Fruit fly (Drosophila melanogaster) whole organism, prepupa: ENCODE measurements around the gene Noa36.

Source experiments
- Blimp-1 ChIP-seq: fragments of 200-800 bp; sonication (Bioruptor generic); optimal IDR thresholded peaks from 3 replicates; lab custom pipeline; 2017; ENCODE audit warnings: missing biosample characterization, missing genetic modification characterization, mild to moderate bottlenecking, moderate library complexity, missing genetic modification reagents
- CG10631 ChIP-seq: fragments of 200-800 bp; sonication (Bioruptor generic); optimal IDR thresholded peaks from 2 replicates; lab custom pipeline; 2016; ENCODE audit warnings: missing biosample characterization, missing genetic modification characterization
- CG11762 ChIP-seq: fragments of 200-800 bp; sonication (Bioruptor generic); optimal IDR thresholded peaks from 3 replicates; lab custom pipeline; 2016; ENCODE audit warnings: missing biosample characterization, missing genetic modification characterization; ENCODE audit not compliant: insufficient read depth
- CG1621 ChIP-seq: fragments of 200-800 bp; sonication (Bioruptor generic); optimal IDR thresholded peaks from 3 replicates; lab custom pipeline; 2018; ENCODE audit warnings: missing biosample characterization, mild to moderate bottlenecking, missing genetic modification characterization
- CG3032 ChIP-seq: fragments of 200-800 bp; optimal IDR thresholded peaks from 2 replicates; lab custom pipeline; 2019; ENCODE audit warnings: missing biosample characterization, mild to moderate bottlenecking, missing genetic modification characterization, moderate library complexity
- CG31627 ChIP-seq: fragments of 200-800 bp; sonication (Bioruptor generic); optimal IDR thresholded peaks from 3 replicates; lab custom pipeline; 2016; ENCODE audit warnings: missing biosample characterization, missing genetic modification characterization
- CG32006 ChIP-seq: fragments of 200-800 bp; sonication (Bioruptor generic); optimal IDR thresholded peaks from 3 replicates; lab custom pipeline; 2017; ENCODE audit warnings: missing biosample characterization, mild to moderate bottlenecking, missing genetic modification characterization
- CG34406 ChIP-seq: fragments of 200-800 bp; sonication (Bioruptor generic); optimal IDR thresholded peaks from 3 replicates; lab custom pipeline; 2016; ENCODE audit warnings: missing biosample characterization, missing genetic modification characterization
- CG3919 ChIP-seq: fragments of 200-800 bp; sonication (Bioruptor generic); optimal IDR thresholded peaks from 3 replicates; lab custom pipeline; 2016; ENCODE audit warnings: missing biosample characterization, missing genetic modification characterization
- CG6163 ChIP-seq: fragments of 200-800 bp; sonication (Bioruptor generic); IDR thresholded peaks from 3 replicates; pipeline ENCODE4 v1.3.6; 2022; ENCODE audit warnings: missing biosample characterization, missing genetic modification characterization
- CG6276 ChIP-seq: fragments of 200-800 bp; sonication (Bioruptor generic); optimal IDR thresholded peaks from 2 replicates; lab custom pipeline; 2017; ENCODE audit warnings: missing biosample characterization, mild to moderate bottlenecking, missing genetic modification characterization
- CG6808 ChIP-seq: fragments of 200-800 bp; sonication (Bioruptor generic); optimal IDR thresholded peaks from 3 replicates; lab custom pipeline; 2017; ENCODE audit warnings: missing biosample characterization, missing genetic modification characterization, mild to moderate bottlenecking, moderate library complexity, missing genetic modification reagents
- CG8119 ChIP-seq: fragments of 200-800 bp; sonication (Bioruptor generic); IDR thresholded peaks from 3 replicates; pipeline ENCODE4 v1.3.6; 2022; ENCODE audit warnings: missing biosample characterization, missing genetic modification characterization
- CG8319 ChIP-seq: fragments of 200-800 bp; sonication (Bioruptor generic); optimal IDR thresholded peaks from 3 replicates; lab custom pipeline; 2016; ENCODE audit warnings: missing biosample characterization, missing genetic modification characterization
- CG8632 ChIP-seq: fragments of 200-800 bp; sonication (Bioruptor generic); optimal IDR thresholded peaks from 3 replicates; lab custom pipeline; 2016; ENCODE audit warnings: missing biosample characterization, missing genetic modification characterization
- Eip78C ChIP-seq: fragments of 200-800 bp; sonication (Bioruptor generic); peaks from one replicate; lab custom pipeline; 2016; ENCODE audit warnings: missing biosample characterization, missing genetic modification characterization
- Ets96B ChIP-seq: fragments of 200-800 bp; optimal IDR thresholded peaks from 2 replicates; lab custom pipeline; 2019; ENCODE audit warnings: missing biosample characterization, mild to moderate bottlenecking, missing genetic modification characterization, moderate library complexity
- Hr38 ChIP-seq: sonication (Bioruptor generic); optimal IDR thresholded peaks from 2 replicates; lab custom pipeline; 2016; ENCODE audit warnings: missing biosample characterization, missing genetic modification characterization
- Hr4 ChIP-seq: fragments of 200-800 bp; sonication (Bioruptor generic); optimal IDR thresholded peaks from 3 replicates; lab custom pipeline; 2016; ENCODE audit warnings: missing biosample characterization, missing genetic modification characterization
- Met ChIP-seq: fragments of 200-800 bp; sonication (Bioruptor generic); optimal IDR thresholded peaks from 3 replicates; lab custom pipeline; 2016; ENCODE audit warnings: missing biosample characterization, missing genetic modification characterization
- Sox102F ChIP-seq: fragments of 200-800 bp; sonication (Bioruptor generic); optimal IDR thresholded peaks from 2 replicates; lab custom pipeline; 2016; ENCODE audit warnings: missing biosample characterization, mild to moderate bottlenecking, missing genetic modification characterization
- Sox14 ChIP-seq: fragments of 200-800 bp; sonication (Bioruptor generic); optimal IDR thresholded peaks from 3 replicates; lab custom pipeline; 2016; ENCODE audit warnings: missing biosample characterization, missing genetic modification characterization
- Sox15 ChIP-seq: fragments of 200-800 bp; sonication (Bioruptor generic); optimal IDR thresholded peaks from 3 replicates; lab custom pipeline; 2016; ENCODE audit warnings: missing biosample characterization, missing genetic modification characterization
- achi ChIP-seq: fragments of 200-800 bp; sonication (Bioruptor generic); optimal IDR thresholded peaks from 3 replicates; lab custom pipeline; 2016; ENCODE audit warnings: missing biosample characterization, missing genetic modification characterization
- cyc ChIP-seq: fragments of 200-800 bp; sonication (Bioruptor generic); optimal IDR thresholded peaks from 3 replicates; lab custom pipeline; 2016; ENCODE audit warnings: missing biosample characterization, missing genetic modification characterization
- dac ChIP-seq: fragments of 200-800 bp; sonication (Bioruptor generic); optimal IDR thresholded peaks from 2 replicates; lab custom pipeline; 2017; ENCODE audit warnings: missing biosample characterization, mild to moderate bottlenecking, missing genetic modification characterization
- dsx ChIP-seq: fragments of 200-800 bp; optimal IDR thresholded peaks from 3 replicates; lab custom pipeline; 2019; ENCODE audit warnings: missing biosample characterization, mild to moderate bottlenecking, missing genetic modification characterization, moderate library complexity; ENCODE audit not compliant: poor library complexity, severe bottlenecking
- fd59A ChIP-seq: fragments of 200-800 bp; sonication (Bioruptor generic); optimal IDR thresholded peaks from 2 replicates; lab custom pipeline; 2017; ENCODE audit warnings: missing biosample characterization, mild to moderate bottlenecking, missing genetic modification characterization, missing genetic modification reagents
- fd85E ChIP-seq: fragments of 200-800 bp; sonication (Bioruptor generic); optimal IDR thresholded peaks from 3 replicates; lab custom pipeline; 2016; ENCODE audit warnings: missing biosample characterization, missing genetic modification characterization
- lz ChIP-seq: fragments of 200-800 bp; sonication (Bioruptor generic); optimal IDR thresholded peaks from 3 replicates; lab custom pipeline; 2016; ENCODE audit warnings: missing biosample characterization, missing genetic modification characterization
- net ChIP-seq: fragments of 200-800 bp; sonication (Bioruptor generic); optimal IDR thresholded peaks from 3 replicates; lab custom pipeline; 2016; ENCODE audit warnings: missing biosample characterization, missing genetic modification characterization
- pdm3 ChIP-seq: fragments of 200-800 bp; sonication (Bioruptor generic); optimal IDR thresholded peaks from 3 replicates; lab custom pipeline; 2016; ENCODE audit warnings: missing biosample characterization, missing genetic modification characterization
- spab ChIP-seq: fragments of 200-800 bp; sonication (Bioruptor generic); optimal IDR thresholded peaks from 2 replicates; lab custom pipeline; 2017; ENCODE audit warnings: missing biosample characterization, mild to moderate bottlenecking, missing genetic modification characterization, missing genetic modification reagents
- svp ChIP-seq: fragments of 200-800 bp; sonication (Bioruptor generic); peaks from one replicate; lab custom pipeline; 2016; ENCODE audit warnings: missing biosample characterization, missing genetic modification characterization
- topi ChIP-seq: fragments of 200-800 bp; sonication (Bioruptor generic); optimal IDR thresholded peaks from 3 replicates; lab custom pipeline; 2016; ENCODE audit warnings: missing biosample characterization, missing genetic modification characterization
- vri ChIP-seq: fragments of 200-800 bp; sonication (Bioruptor generic); optimal IDR thresholded peaks from 3 replicates; lab custom pipeline; 2016; ENCODE audit warnings: missing biosample characterization, mild to moderate bottlenecking, missing genetic modification characterization

The Noa36 gene

dm6 chr3R:28623564-28623963 is 24.5 kb upstream of the Noa36 start (continued):
- TF ChIP-seq fd85E (GFP tag; lab: Kevin White, UChicago) (no peak), dac (no peak), CG34406 (GFP tag; lab: Kevin White, UChicago) (peak; percentile 28), Sox102F (GFP tag; lab: Kevin White, UChicago) (peak; percentile 29), Hr38 (GFP tag; lab: Kevin White, UChicago) (no peak), cyc (peak; percentile 25), Blimp-1 (no peak), pdm3 (GFP tag; lab: Kevin White, UChicago) (peak; percentile 58)

dm6 chr3R:28623115-28623514 is 24.0 kb upstream of the Noa36 start:
- TF ChIP-seq CG6808 (GFP tag; lab: Kevin White, UChicago), result no peak
- no peak for TF ChIP-seq CG11762 (GFP tag; lab: Kevin White, UChicago)
- TF ChIP-seq CG10631, result no peak
- no peak for TF ChIP-seq svp (GFP tag; lab: Kevin White, UChicago)
- no peak for TF ChIP-seq CG6276
- no peak for TF ChIP-seq fd59A
- TF ChIP-seq Sox15 (GFP tag; lab: Kevin White, UChicago), result no peak
- no peak for TF ChIP-seq lz (GFP tag; lab: Kevin White, UChicago)
- TF ChIP-seq CG8632 (GFP tag; lab: Kevin White, UChicago), result no peak
- no peak for TF ChIP-seq Sox102F (GFP tag; lab: Kevin White, UChicago)
- TF ChIP-seq CG1621, result no peak
- no peak for TF ChIP-seq Blimp-1
- TF ChIP-seq CG34406 (GFP tag; lab: Kevin White, UChicago), result no peak
- TF ChIP-seq CG6163 (GFP tag; lab: Robert Waterston, UW), result no peak
- no peak for TF ChIP-seq vri (GFP tag; lab: Kevin White, UChicago)
- TF ChIP-seq CG3919, result no peak

dm6 chr3R:28620813-28621212 is 21.7 kb upstream of the Noa36 start:
- TF ChIP-seq CG8632 (GFP tag; lab: Kevin White, UChicago), result no peak
- TF ChIP-seq CG32006 (GFP tag; lab: Kevin White, UChicago), result peak; percentile 20
- 0 out of 3 replicates have a peak, but pooled peaks have one; percentile 14 for TF ChIP-seq CG8119 (GFP tag; lab: Robert Waterston, UW)
- TF ChIP-seq Eip78C (GFP tag; lab: Kevin White, UChicago), result peak; percentile 23

dm6 chr3R:28605835-28606234 is 6.7 kb upstream of the Noa36 start, which contains the start of gene CG9986:
TSS of gene CG9986 (plus strand) at chr3R:28606079.
- no peak for TF ChIP-seq Sox14
- TF ChIP-seq dsx (GFP tag; lab: Kevin White, UChicago), result peak; percentile 87
- TF ChIP-seq Ets96B (tag; lab: Kevin White, UChicago), result no peak

dm6 chr3R:28603561-28603960 is 4.5 kb upstream of the Noa36 start:
- TF ChIP-seq CG32006 (GFP tag; lab: Kevin White, UChicago) (no peak), CG3919 (no peak), dsx (GFP tag; lab: Kevin White, UChicago) (no peak), CG6808 (GFP tag; lab: Kevin White, UChicago) (no peak), Met (GFP tag; lab: Kevin White, UChicago) (no peak), CG8119 (GFP tag; lab: Robert Waterston, UW) (no peak), CG31627 (no peak), Hr38 (GFP tag; lab: Kevin White, UChicago) (no peak), Hr4 (GFP tag; lab: Kevin White, UChicago) (no peak), spab (GFP tag; lab: Kevin White, UChicago) (no peak), svp (GFP tag; lab: Kevin White, UChicago) (no peak), achi (GFP tag; lab: Kevin White, UChicago) (no peak), CG1621 (no peak), CG3032 (tag; lab: Kevin White, UChicago) (no peak), topi (GFP tag; lab: Kevin White, UChicago) (no peak), Sox14 (no peak), CG34406 (GFP tag; lab: Kevin White, UChicago) (no peak), CG8319 (GFP tag; lab: Kevin White, UChicago) (no peak), net (GFP tag; lab: Kevin White, UChicago) (no peak)
